Fruit fly (Drosophila melanogaster): Measurements from ENCODE around the gene Notum.

The Notum gene

DNA sequence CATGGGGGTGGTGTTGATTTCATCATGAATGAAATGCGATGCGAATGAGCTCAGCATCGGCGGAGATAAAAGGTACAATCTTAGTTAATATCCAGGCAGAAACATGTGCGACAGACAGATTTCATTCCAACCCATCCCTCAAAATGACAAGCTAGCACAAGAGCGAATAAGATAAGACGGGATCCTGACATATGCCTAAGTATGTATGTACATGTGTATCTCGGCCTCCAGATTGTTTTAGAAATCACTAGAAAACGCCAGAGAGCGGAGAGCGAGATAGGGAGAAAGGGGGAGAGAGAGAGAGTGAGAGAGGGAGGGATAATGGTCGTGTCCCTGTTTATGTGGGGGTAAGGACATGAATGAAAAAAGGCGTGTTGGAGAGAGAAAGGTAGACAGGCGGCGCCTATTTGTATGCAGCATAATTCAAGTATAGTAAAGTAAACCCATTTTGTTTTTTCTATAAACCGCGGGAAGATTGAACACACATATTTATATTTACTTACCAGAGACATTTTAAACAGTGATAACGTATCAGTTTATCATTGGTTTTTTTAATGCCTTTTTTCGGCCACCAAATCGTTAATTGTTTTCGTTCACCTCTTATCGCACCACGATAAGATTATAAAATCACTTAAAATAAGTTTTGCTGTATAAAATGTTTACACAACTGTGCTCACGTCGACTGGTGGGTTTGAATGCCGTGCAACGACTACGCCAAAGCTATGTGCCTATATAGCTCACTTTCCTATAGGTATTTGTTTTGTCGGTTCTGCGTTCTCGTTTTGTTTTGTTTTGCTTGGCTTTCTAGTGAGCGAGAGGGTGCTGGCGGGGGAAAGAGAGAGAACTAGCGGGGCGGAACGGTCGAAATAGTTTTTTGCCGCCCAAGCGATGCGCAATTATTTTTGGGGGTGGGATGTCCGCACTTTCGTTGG lies 26.9 kb downstream of the Notum start:
- TF ChIP-seq EcR (GFP tag; optimal IDR thresholded peaks at IDR 0.05) (no peak), pan (optimal IDR thresholded peaks at IDR 0.05) (no peak), psq (optimal IDR thresholded peaks at IDR 0.05) (no peak), Dll (optimal IDR thresholded peaks at IDR 0.05) (no peak), CG8478 (optimal IDR thresholded peaks at IDR 0.05) (no peak), usp (GFP tag; optimal IDR thresholded peaks at IDR 0.05) (no peak)

DNA sequence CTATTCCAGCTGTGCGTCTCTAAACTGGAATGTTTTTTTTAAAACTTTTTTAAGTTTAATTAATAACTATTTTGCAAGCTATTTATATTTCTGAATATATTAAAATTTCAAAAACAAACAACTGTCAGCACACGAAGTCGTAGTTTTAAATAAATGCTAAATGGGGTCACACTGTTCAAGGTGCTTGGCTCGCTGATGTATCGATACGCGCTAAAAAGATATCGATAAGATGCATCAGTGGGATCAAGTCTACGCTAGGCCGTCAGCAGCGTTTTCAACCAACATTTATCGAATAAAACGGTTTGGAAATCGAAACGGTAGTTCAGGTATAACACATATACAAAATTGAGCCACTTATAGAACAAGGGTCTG lies 27.6 kb downstream of the Notum start, which contains the start of gene Diap1:
TSS of gene Diap1 (minus strand) at position 148 of the 372 bp plus-strand sequence.
- no peak for TF ChIP-seq usp (GFP tag; optimal IDR thresholded peaks at IDR 0.05)
- no peak for TF ChIP-seq pan (optimal IDR thresholded peaks at IDR 0.05)
- TF ChIP-seq EcR (GFP tag; optimal IDR thresholded peaks at IDR 0.05): no peak
- TF ChIP-seq Dll (optimal IDR thresholded peaks at IDR 0.05): no peak
- TF ChIP-seq CG8478 (optimal IDR thresholded peaks at IDR 0.05): no peak
- TF ChIP-seq psq (optimal IDR thresholded peaks at IDR 0.05): no peak

DNA sequence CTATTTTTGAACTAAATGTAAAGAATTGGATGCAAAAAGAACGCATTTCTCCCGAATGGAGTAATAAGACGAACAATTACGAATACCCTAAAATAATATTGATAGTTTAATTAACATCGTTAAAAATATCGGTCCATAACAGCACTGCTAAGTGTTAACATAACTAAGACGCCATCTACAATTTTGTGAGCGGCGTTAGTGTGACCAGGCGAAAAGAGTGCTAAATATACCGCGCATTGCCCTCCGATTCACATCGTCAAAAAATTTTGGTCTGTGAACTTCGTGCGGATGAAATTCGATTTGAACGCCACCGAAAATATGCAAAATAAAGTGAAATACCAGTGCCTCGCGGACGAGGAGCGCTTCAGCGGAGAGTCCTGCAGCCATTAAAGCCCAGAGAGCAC lies 28.4 kb downstream of the Notum start, which contains the start of gene Mbs:
TSS of gene Mbs (plus strand) at position 241 of the 404 bp plus-strand sequence.
- no peak for TF ChIP-seq Dll (optimal IDR thresholded peaks at IDR 0.05)
- TF ChIP-seq usp (GFP tag; optimal IDR thresholded peaks at IDR 0.05): no peak
- TF ChIP-seq EcR (GFP tag; optimal IDR thresholded peaks at IDR 0.05): no peak
- no peak for TF ChIP-seq CG8478 (optimal IDR thresholded peaks at IDR 0.05)
- TF ChIP-seq pan (optimal IDR thresholded peaks at IDR 0.05): no peak
- no peak for TF ChIP-seq psq (optimal IDR thresholded peaks at IDR 0.05)

DNA sequence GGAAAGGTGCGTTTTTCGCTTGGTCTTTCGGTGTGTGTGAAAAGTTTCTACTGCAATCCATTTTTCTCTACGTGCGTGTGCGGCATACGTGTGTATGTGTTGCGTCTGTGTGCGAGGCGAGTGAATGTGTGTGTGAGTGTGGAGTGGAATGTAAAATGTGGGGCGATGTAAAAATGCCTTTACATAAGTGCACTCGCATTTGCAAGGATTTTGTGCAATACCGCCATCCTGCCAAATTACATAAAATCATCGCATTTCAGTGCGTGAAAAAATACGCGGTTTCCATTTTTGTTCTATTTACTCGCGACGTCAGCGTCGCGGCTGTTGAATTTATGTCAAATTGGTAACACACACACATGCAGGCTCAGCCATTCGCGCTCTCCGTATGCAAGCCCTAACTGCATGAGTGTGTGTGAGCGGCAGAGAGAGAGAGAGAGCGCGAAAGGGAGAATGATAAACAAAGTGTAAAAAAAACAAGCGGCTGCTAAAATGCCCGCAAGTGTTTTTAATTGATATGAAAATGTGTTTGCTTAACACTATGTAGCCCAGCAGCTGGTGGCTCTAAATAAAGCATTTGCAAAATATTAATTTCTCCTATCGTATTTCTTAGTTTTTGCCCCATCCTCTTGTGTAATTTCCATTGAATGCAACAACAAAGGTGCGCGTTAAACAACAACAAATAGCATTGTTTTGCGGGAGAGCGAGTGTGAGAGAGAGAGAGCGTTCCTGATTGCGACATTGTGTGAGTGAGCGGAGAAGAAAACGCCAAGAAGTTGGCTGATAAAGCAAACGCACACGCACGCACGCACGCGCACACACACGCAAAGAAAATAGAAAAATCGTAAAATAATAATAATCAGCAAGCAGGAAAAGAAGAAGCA lies 29.1 kb downstream of the Notum start:
- peak; percentile 84 for TF ChIP-seq Dll (optimal IDR thresholded peaks at IDR 0.05)
- TF ChIP-seq pan (optimal IDR thresholded peaks at IDR 0.05): peak; percentile 66
- TF ChIP-seq psq (optimal IDR thresholded peaks at IDR 0.05): no peak
- TF ChIP-seq CG8478 (optimal IDR thresholded peaks at IDR 0.05): peak; percentile 99

DNA sequence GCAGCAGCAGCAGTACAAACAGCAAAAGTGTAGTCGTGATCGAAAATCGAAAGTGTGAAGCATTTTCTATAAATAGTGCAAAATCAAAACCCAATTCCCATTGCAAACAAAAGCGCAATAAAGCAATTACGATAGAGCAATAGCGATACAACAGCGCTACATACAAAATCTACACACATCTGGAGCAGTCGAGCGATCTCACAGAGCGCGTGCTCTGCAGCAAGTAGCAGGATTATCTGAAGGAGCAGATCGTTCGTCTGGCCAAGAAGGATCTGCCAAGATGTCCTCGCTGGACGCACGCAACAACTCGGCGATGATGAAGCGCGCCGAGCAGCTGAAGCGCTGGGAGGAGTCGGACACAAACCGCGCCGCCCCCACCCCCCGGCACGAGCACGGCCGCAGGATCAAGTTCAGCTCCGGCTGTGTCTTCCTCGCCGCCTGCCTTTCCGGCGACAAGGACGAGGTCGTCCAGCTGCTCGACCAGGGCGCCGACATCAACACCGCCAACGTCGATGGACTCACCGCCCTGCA lies 29.8 kb downstream of the Notum start:
- TF ChIP-seq EcR (GFP tag; optimal IDR thresholded peaks at IDR 0.05): no peak
- TF ChIP-seq CG8478 (optimal IDR thresholded peaks at IDR 0.05): no peak
- TF ChIP-seq Dll (optimal IDR thresholded peaks at IDR 0.05): no peak
- TF ChIP-seq pan (optimal IDR thresholded peaks at IDR 0.05): no peak
- TF ChIP-seq psq (optimal IDR thresholded peaks at IDR 0.05): no peak
- no peak for TF ChIP-seq usp (GFP tag; optimal IDR thresholded peaks at IDR 0.05)

DNA sequence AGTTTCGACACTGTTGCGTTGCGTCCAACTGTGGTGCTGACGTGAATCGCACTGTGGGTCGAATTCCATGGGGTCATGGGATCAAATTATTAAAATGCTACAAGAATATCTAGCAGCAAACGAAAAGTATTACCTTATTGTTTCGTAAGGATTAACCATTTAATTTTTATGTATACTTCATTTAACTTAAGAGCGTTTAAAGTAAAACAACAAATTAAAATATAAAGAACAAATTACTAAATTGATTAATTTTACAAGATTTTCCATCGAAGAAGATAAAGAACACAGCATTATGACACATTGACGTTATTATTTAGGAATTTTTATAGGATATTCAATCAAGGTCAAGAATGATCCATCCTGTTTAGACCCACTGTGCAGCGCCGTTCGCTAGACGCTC lies 30.8 kb downstream of the Notum start:
- TF ChIP-seq psq (optimal IDR thresholded peaks at IDR 0.05) (no peak), CG8478 (optimal IDR thresholded peaks at IDR 0.05) (no peak), usp (GFP tag; optimal IDR thresholded peaks at IDR 0.05) (no peak), EcR (GFP tag; optimal IDR thresholded peaks at IDR 0.05) (no peak), pan (optimal IDR thresholded peaks at IDR 0.05) (no peak), Dll (optimal IDR thresholded peaks at IDR 0.05) (no peak)

DNA sequence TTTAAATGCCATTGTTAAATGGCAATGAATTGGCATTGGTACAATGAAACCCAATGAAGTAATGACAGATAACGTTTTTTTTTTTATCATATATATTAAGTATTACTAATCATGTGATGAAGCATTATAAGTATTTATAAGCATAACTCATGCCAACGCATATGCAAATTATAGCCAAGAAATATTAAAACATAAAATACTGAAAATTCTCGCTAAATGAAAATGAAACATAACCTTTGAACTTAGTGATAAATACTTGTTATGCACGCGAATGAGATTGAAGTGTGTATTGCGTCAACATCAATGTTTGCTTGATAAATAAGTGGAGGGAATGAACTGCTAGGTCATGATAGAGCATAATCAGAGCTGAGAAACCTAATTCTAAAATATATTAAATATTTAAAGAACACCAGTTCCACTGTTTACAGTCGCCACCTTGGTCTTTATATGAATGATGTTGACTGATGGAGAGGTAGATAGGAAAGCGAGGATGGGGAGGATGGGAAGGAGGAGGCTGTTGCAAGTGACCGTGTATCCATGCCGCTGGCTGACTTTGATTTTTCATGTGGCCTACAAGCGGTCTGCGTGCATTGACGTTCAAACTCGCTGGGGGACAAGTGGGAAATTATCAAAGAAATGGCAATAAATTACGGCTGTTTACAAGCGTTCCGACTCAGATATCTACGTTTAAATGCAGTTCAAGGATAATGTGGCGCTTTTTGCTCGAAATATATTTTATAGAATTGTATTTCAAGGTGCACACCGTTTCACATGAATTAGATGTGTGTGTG lies 33.0 kb downstream of the Notum start:
- no peak for TF ChIP-seq EcR (GFP tag; optimal IDR thresholded peaks at IDR 0.05)

DNA sequence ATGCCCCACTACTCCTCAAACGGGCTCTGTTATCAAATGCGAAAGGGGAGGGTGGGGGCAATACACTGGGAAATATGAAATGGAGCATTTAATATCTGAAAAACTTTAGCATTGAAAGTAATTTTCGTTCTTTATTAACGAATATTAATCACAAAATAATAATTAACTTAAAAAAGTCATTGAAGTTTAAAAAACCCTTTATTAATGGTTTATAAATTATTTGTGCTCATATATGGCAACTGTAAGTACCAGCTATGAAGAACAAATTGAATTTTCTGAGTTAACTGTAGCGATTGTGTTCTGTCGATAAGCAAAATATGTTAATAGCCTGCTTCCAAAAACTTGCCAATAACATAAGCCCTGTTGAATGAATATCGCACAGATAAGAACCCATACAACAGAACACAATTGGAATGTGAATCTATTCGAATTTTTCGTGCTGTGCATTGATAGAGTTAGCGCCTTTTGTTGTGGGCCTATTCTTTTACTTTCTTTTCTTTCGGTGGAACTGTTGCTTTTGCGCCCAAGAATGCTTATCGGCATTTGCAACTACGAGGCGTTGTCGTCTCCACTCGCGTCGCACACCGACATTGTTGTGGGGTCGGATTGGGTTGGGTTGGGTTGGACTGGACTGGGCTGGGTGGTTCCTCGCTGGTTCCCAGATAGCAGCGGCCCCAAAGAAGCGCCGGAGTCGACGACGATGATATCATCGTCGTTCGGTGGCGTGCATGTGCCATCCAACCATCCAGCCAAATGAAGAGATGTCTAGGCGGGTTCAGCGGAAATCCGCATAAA lies 37.7 kb downstream of the Notum start:
- TF ChIP-seq pan (optimal IDR thresholded peaks at IDR 0.05) (no peak), EcR (GFP tag; optimal IDR thresholded peaks at IDR 0.05) (no peak)

DNA sequence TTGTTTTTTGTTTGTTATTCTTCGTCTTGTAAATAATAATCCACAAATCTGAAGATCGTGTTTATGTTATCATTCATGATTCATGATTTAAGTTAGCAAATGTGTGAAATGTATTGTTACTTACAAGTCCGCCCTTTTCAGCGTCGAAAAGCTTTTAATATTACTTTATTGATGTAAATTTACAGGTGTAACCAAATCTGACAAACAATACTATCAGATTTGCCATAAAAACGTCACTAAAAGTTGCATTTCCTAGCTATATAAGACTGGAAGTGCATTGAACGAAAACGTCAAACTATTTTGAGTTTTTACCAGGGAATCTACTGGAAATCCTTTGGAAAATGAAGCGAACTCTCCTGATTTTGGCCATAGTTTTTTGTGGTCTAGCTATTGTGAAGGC lies 59.0 kb downstream of the Notum start, which contains the start of gene CG33258:
TSS of gene CG33258 (plus strand) at position 301 of the 400 bp plus-strand sequence.
- TF ChIP-seq psq (optimal IDR thresholded peaks at IDR 0.05) (no peak), CG8478 (optimal IDR thresholded peaks at IDR 0.05) (no peak), pan (optimal IDR thresholded peaks at IDR 0.05) (no peak), EcR (GFP tag; optimal IDR thresholded peaks at IDR 0.05) (no peak), usp (GFP tag; optimal IDR thresholded peaks at IDR 0.05) (no peak), Dll (optimal IDR thresholded peaks at IDR 0.05) (no peak)
